Worm (Caenorhabditis elegans) whole organism, young adult: ENCODE data around the gene glrx-3.

Experiments
- B0261.1 ChIP-seq: sonication (generic microtip); optimal IDR thresholded peaks from 2 replicates; lab custom pipeline; 2016; ENCODE audit warnings: mild to moderate bottlenecking, missing genetic modification characterization, moderate library complexity, missing compliant biosample characterization
- B0336.3 ChIP-seq: fragments of 200-800 bp; sonication (Bioruptor generic); IDR thresholded peaks from 2 replicates; pipeline ENCODE4 v1.3.6; 2022; ENCODE audit warnings: missing genetic modification characterization, missing compliant biosample characterization
- C06A6.2 ChIP-seq: fragments of 200-800 bp; sonication (Bioruptor generic); conservative IDR thresholded peaks from 2 replicates; pipeline ENCODE4 v1.3.6; 2022; ENCODE audit warnings: missing genetic modification characterization, missing compliant biosample characterization
- F33H1.4 ChIP-seq: fragments of 200-800 bp; sonication (Bioruptor generic); IDR thresholded peaks from 2 replicates; pipeline ENCODE4 v1.3.6; 2022; ENCODE audit warnings: missing genetic modification reagents, missing genetic modification characterization, missing compliant biosample characterization
- F49E8.2 ChIP-seq: sonication (generic microtip); optimal IDR thresholded peaks from 3 replicates; lab custom pipeline; 2017; ENCODE audit warnings: missing genetic modification characterization, mild to moderate bottlenecking, missing compliant biosample characterization, antibody characterized with exemption, moderate library complexity; ENCODE audit not compliant: insufficient read depth
- F52B5.7 ChIP-seq: sonication (generic microtip); optimal IDR thresholded peaks from 2 replicates; lab custom pipeline; 2016; ENCODE audit warnings: mild to moderate bottlenecking, missing genetic modification characterization, missing compliant biosample characterization
- ZK185.1 ChIP-seq: sonication (generic microtip); optimal IDR thresholded peaks from 2 replicates; lab custom pipeline; 2016; ENCODE audit warnings: mild to moderate bottlenecking, missing genetic modification characterization, missing compliant biosample characterization; ENCODE audit not compliant: poor library complexity, severe bottlenecking
- athp-1 ChIP-seq: sonication (generic microtip); optimal IDR thresholded peaks from 2 replicates; lab custom pipeline; 2017; ENCODE audit warnings: mild to moderate bottlenecking, missing genetic modification characterization, missing compliant biosample characterization
- attf-6 ChIP-seq: fragments of 200-800 bp; sonication (Bioruptor generic); IDR thresholded peaks from 2 replicates; pipeline ENCODE4 v1.3.6; 2022; ENCODE audit warnings: missing genetic modification reagents, missing genetic modification characterization, missing compliant biosample characterization
- bed-1 ChIP-seq: fragments of 200-800 bp; sonication (Bioruptor generic); IDR thresholded peaks from 2 replicates; pipeline ENCODE4 v1.3.6; 2022; ENCODE audit warnings: missing genetic modification reagents, missing genetic modification characterization, missing compliant biosample characterization
- cebp-1 ChIP-seq, 2 experiments: fragments of 200-800 bp in 1 of 2; sonication (Bioruptor generic) in 1 of 2; sonication (generic microtip) in 1 of 2; IDR thresholded peaks in 1 of 2; optimal IDR thresholded peaks in 1 of 2; 2 replicates each; pipeline versions ENCODE4 v1.3.6 to Lab custom; 2017 to 2022; ENCODE audit warnings: missing compliant biosample characterization in 2 of 2, missing genetic modification characterization in 2 of 2, mild to moderate bottlenecking in 1 of 2, missing genetic modification reagents in 1 of 2, moderate library complexity in 1 of 2
- cebp-2 ChIP-seq: fragments of 200-800 bp; sonication (Bioruptor generic); IDR thresholded peaks from 2 replicates; pipeline ENCODE4 v1.3.6; 2022; ENCODE audit warnings: missing genetic modification characterization, missing compliant biosample characterization
- ceh-91 ChIP-seq: fragments of 200-800 bp; sonication (Bioruptor generic); IDR thresholded peaks from 2 replicates; pipeline ENCODE4 v1.3.6; 2022; ENCODE audit warnings: missing genetic modification reagents, missing genetic modification characterization, missing compliant biosample characterization
- him-1 ChIP-seq: sonication (generic microtip); optimal IDR thresholded peaks from 2 replicates; lab custom pipeline; 2016; ENCODE audit warnings: missing genotype, missing genetic modification reagents, missing genetic modification characterization, missing compliant biosample characterization
- hlh-12 ChIP-seq: sonication (generic microtip); optimal IDR thresholded peaks from 2 replicates; lab custom pipeline; 2016; ENCODE audit warnings: missing genetic modification characterization, missing compliant biosample characterization
- hlh-26 ChIP-seq: fragments of 200-800 bp; sonication (Bioruptor generic); conservative IDR thresholded peaks from 2 replicates; pipeline ENCODE4 v1.3.6; 2022; ENCODE audit warnings: missing genetic modification reagents, missing genetic modification characterization, missing compliant biosample characterization
- lag-1 ChIP-seq: fragments of 200-800 bp; sonication (Bioruptor generic); IDR thresholded peaks from 2 replicates; pipeline ENCODE4 v1.3.6; 2022; ENCODE audit warnings: missing genetic modification reagents, missing genetic modification characterization, missing compliant biosample characterization
- lin-54 ChIP-seq: fragments of 200-800 bp; sonication (Bioruptor generic); optimal IDR thresholded peaks from 2 replicates; lab custom pipeline; 2018; ENCODE audit warnings: mild to moderate bottlenecking, missing genetic modification characterization, missing compliant biosample characterization
- lsl-1 ChIP-seq: fragments of 200-800 bp; sonication (Bioruptor generic); optimal IDR thresholded peaks from 2 replicates; lab custom pipeline; 2018; ENCODE audit warnings: mild to moderate bottlenecking, missing genetic modification characterization, moderate library complexity, missing compliant biosample characterization
- madf-10 ChIP-seq: sonication (generic microtip); optimal IDR thresholded peaks from 2 replicates; lab custom pipeline; 2016; ENCODE audit warnings: mild to moderate bottlenecking, missing genetic modification characterization, missing compliant biosample characterization
- madf-3 ChIP-seq: fragments of 200-800 bp; sonication (Bioruptor generic); IDR thresholded peaks from 2 replicates; pipeline ENCODE4 v1.3.6; 2022; ENCODE audit warnings: missing genetic modification reagents, missing genetic modification characterization, missing compliant biosample characterization
- madf-6 ChIP-seq: fragments of 200-800 bp; sonication (Bioruptor generic); IDR thresholded peaks from 2 replicates; pipeline ENCODE4 v1.3.6; 2022; ENCODE audit warnings: missing genetic modification reagents, missing genetic modification characterization, missing compliant biosample characterization
- mcd-1 ChIP-seq: fragments of 200-800 bp; sonication (Bioruptor generic); IDR thresholded peaks from 2 replicates; pipeline ENCODE4 v1.3.6; 2022; ENCODE audit warnings: missing genetic modification reagents, missing genetic modification characterization, missing compliant biosample characterization
- mes-4 ChIP-seq: sonication (generic microtip); optimal IDR thresholded peaks from 2 replicates; lab custom pipeline; 2016; ENCODE audit warnings: missing genotype, missing genetic modification characterization, missing compliant biosample characterization
- nfya-2 ChIP-seq: fragments of 200-800 bp; sonication (Bioruptor generic); IDR thresholded peaks from 2 replicates; pipeline ENCODE4 v1.3.6; 2022; ENCODE audit warnings: missing genetic modification reagents, missing genetic modification characterization, missing compliant biosample characterization
- nfyb-1 ChIP-seq: fragments of 200-800 bp; sonication (Bioruptor generic); IDR thresholded peaks from 2 replicates; pipeline ENCODE4 v1.3.6; 2022; ENCODE audit warnings: missing genetic modification reagents, missing genetic modification characterization, missing compliant biosample characterization
- nhr-179 ChIP-seq: sonication (generic microtip); optimal IDR thresholded peaks from 2 replicates; lab custom pipeline; 2016; ENCODE audit warnings: mild to moderate bottlenecking, missing genetic modification characterization, missing compliant biosample characterization
- pbrm-1 ChIP-seq: fragments of 200-800 bp; sonication (Bioruptor generic); IDR thresholded peaks from 2 replicates; pipeline ENCODE4 v1.3.6; 2022; ENCODE audit warnings: missing genetic modification reagents, missing genetic modification characterization, missing compliant biosample characterization
- pha-4 ChIP-seq: fragments of 150-350 bp; sonication (generic microtip); optimal IDR thresholded peaks from 2 replicates; lab custom pipeline; 2014; ENCODE audit warnings: missing biosample characterization, missing genetic modification reagents, missing genetic modification characterization
- snpc-4 ChIP-seq, 5 experiments: fragments of 150-350 bp in 1 of 5; sonication (generic microtip) in 4 of 5; optimal IDR thresholded peaks; 2 replicates each; lab custom pipeline; 2014 to 2018; ENCODE audit warnings: missing genetic modification characterization in 5 of 5, missing biosample characterization in 3 of 5, antibody characterized with exemption in 2 of 5, mild to moderate bottlenecking in 2 of 5, missing compliant biosample characterization in 2 of 5, missing genotype in 2 of 5, moderate library complexity in 2 of 5, missing genetic modification reagents in 1 of 5
- somi-1 ChIP-seq: fragments of 200-800 bp; sonication (Bioruptor generic); optimal IDR thresholded peaks from 2 replicates; lab custom pipeline; 2018; ENCODE audit warnings: mild to moderate bottlenecking, missing genetic modification characterization, missing compliant biosample characterization
- zim-3 ChIP-seq: sonication (generic microtip); optimal IDR thresholded peaks from 2 replicates; lab custom pipeline; 2017; ENCODE audit warnings: mild to moderate bottlenecking, missing genetic modification characterization, moderate library complexity, missing compliant biosample characterization
- ztf-18 ChIP-seq: sonication (generic microtip); optimal IDR thresholded peaks from 2 replicates; lab custom pipeline; 2016; ENCODE audit warnings: missing genotype, mild to moderate bottlenecking, missing genetic modification characterization, missing compliant biosample characterization

Gene glrx-3

ce11 chrV:4346799-4347198, 5.7 kb upstream of the glrx-3 start, which contains the start of gene mcm-7 (continued):
- TF ChIP-seq bed-1 (no peak), nhr-179 (tag; lab: Kevin White, UChicago) (no peak), ZK185.1 (tag; lab: Kevin White, UChicago) (no peak), lag-1 (GFP tag; lab: Robert Waterston, UW) (no peak), somi-1 (GFP tag; lab: Kevin White, UChicago) (no peak), lsl-1 (GFP tag; lab: Kevin White, UChicago) (peak; percentile 64), C06A6.2 (GFP tag; lab: Robert Waterston, UW) (no peak), attf-6 (GFP tag; lab: Robert Waterston, UW) (no peak), cebp-2 (GFP tag; lab: Robert Waterston, UW) (no peak), B0336.3 (no peak), snpc-4 (GFP tag; optimal IDR thresholded peaks at IDR 0.05; lab: Kevin White, UChicago) (no peak), snpc-4 (tag; optimal IDR thresholded peaks at IDR 0.05; lab: Kevin White, UChicago) (peak in 2 of 4 experiments; percentile 49 to 59), athp-1 (tag; lab: Kevin White, UChicago) (no peak), pha-4 (tag; lab: Kevin White, UChicago) (no peak), ztf-18 (tag; lab: Kevin White, UChicago) (no peak)

ce11 chrV:4346325-4346724, 5.2 kb upstream of the glrx-3 start, which contains the start of gene hpo-18:
hpo-18 (minus strand) TSS chrV:4346425.
- no peak for TF ChIP-seq nfya-2 (GFP tag; lab: Robert Waterston, UW)
- TF ChIP-seq mcd-1 = no peak
- no peak for TF ChIP-seq somi-1 (GFP tag; lab: Kevin White, UChicago)
- no peak for TF ChIP-seq him-1 (tag; lab: Kevin White, UChicago)
- TF ChIP-seq B0261.1 (tag; lab: Kevin White, UChicago) = no peak
- no peak for TF ChIP-seq ceh-91 (GFP tag; lab: Robert Waterston, UW)
- no peak for TF ChIP-seq hlh-26 (GFP tag; lab: Robert Waterston, UW)
- TF ChIP-seq, all 124 proteins: peak for 0

ce11 chrV:4345714-4346113, 4.6 kb upstream of the glrx-3 start, which contains the start of gene figl-1:
figl-1 (minus strand) TSS chrV:4345999.
- TF ChIP-seq madf-10 (tag; lab: Kevin White, UChicago) = no peak
- TF ChIP-seq zim-3 (tag; lab: Kevin White, UChicago) = peak; percentile 12
- no peak for TF ChIP-seq hlh-12 (tag; lab: Kevin White, UChicago)
- TF ChIP-seq attf-6 (GFP tag; lab: Robert Waterston, UW) = no peak
- peak; percentile 23; the same call in 1 of the 2 replicates for TF ChIP-seq pbrm-1 (GFP tag; lab: Robert Waterston, UW)
- peak; percentile 32 for TF ChIP-seq lin-54 (GFP tag; lab: Kevin White, UChicago)
- TF ChIP-seq madf-3 (GFP tag; lab: Robert Waterston, UW) = 0 out of 2 replicates have a peak, but pooled peaks have one; percentile 59
- peak; percentile 25; the same call in 1 of the 2 replicates for TF ChIP-seq F33H1.4
- TF ChIP-seq nfyb-1 (GFP tag; lab: Robert Waterston, UW) = peak; percentile 56
- peak; percentile 27 for TF ChIP-seq F49E8.2 (tag; lab: Kevin White, UChicago)
- no peak for TF ChIP-seq ceh-91 (GFP tag; lab: Robert Waterston, UW)
- peak; percentile 40; the same call in 1 of the 2 replicates for TF ChIP-seq mcd-1
- no peak for TF ChIP-seq F52B5.7 (tag; lab: Kevin White, UChicago)
- TF ChIP-seq madf-6 (GFP tag; lab: Robert Waterston, UW) = peak; percentile 47
- peak; percentile 10 for TF ChIP-seq athp-1 (tag; lab: Kevin White, UChicago)

ce11 chrV:4341736-4342135, 628 bp upstream of the glrx-3 start:
- TF ChIP-seq cebp-1 (GFP tag; IDR thresholded peaks at IDR 0.05; lab: Robert Waterston, UW) = peak; percentile 72; the same call in 1 of the 2 replicates
- TF ChIP-seq cebp-1 (tag; optimal IDR thresholded peaks at IDR 0.05; lab: Kevin White, UChicago) = peak; percentile 88
- TF ChIP-seq mes-4 (tag; lab: Kevin White, UChicago) = no peak
